Fruit fly (Drosophila melanogaster) whole organism, embryonic: ENCODE data around the gene wda.

Experiments
- Asciz ChIP-seq: fragments of 200-800 bp; sonication (Bioruptor generic); optimal IDR thresholded peaks from 2 replicates; lab custom pipeline; 2017; ENCODE audit warnings: missing biosample characterization, mild to moderate bottlenecking, missing genetic modification characterization, missing genetic modification reagents
- B-H1 ChIP-seq: fragments of 200-800 bp; sonication (Bioruptor generic); IDR thresholded peaks from 3 replicates; pipeline ENCODE4 v1.3.6; 2022; ENCODE audit warnings: missing biosample characterization, missing genetic modification characterization
- CG10267 ChIP-seq: fragments of 200-800 bp; sonication (Bioruptor generic); optimal IDR thresholded peaks from 2 replicates; lab custom pipeline; 2018; ENCODE audit warnings: missing biosample characterization, mild to moderate bottlenecking, missing genetic modification characterization, moderate library complexity
- CG10979 ChIP-seq: fragments of 200-800 bp; sonication (Bioruptor generic); optimal IDR thresholded peaks from 2 replicates; lab custom pipeline; 2018; ENCODE audit warnings: missing biosample characterization, mild to moderate bottlenecking, missing genetic modification characterization, moderate library complexity
- CG12071 ChIP-seq: fragments of 200-800 bp; sonication (Bioruptor generic); optimal IDR thresholded peaks from 3 replicates; lab custom pipeline; 2018; ENCODE audit warnings: missing biosample characterization, mild to moderate bottlenecking, missing genetic modification characterization
- CG12236 ChIP-seq: fragments of 200-800 bp; sonication (Bioruptor generic); optimal IDR thresholded peaks from 2 replicates; lab custom pipeline; 2016; ENCODE audit warnings: missing biosample characterization, missing genetic modification characterization
- CG14441 ChIP-seq: fragments of 200-800 bp; sonication (Bioruptor generic); IDR thresholded peaks from 2 replicates; pipeline ENCODE4 v1.3.6; 2022; ENCODE audit warnings: missing biosample characterization, missing genetic modification characterization
- CG17359 ChIP-seq: fragments of 200-800 bp; sonication (Bioruptor generic); optimal IDR thresholded peaks from 3 replicates; lab custom pipeline; 2018; ENCODE audit warnings: missing biosample characterization, mild to moderate bottlenecking, missing genetic modification characterization, moderate library complexity
- CG17568 ChIP-seq: fragments of 200-800 bp; sonication (Bioruptor generic); optimal IDR thresholded peaks from 2 replicates; lab custom pipeline; 2018; ENCODE audit warnings: missing biosample characterization, mild to moderate bottlenecking, missing genetic modification characterization, moderate library complexity
- CG17829 ChIP-seq: fragments of 200-800 bp; optimal IDR thresholded peaks from 2 replicates; lab custom pipeline; 2019; ENCODE audit warnings: missing biosample characterization, mild to moderate bottlenecking, missing genetic modification characterization, moderate library complexity
- CG2199 ChIP-seq: fragments of 200-800 bp; sonication (Bioruptor generic); IDR thresholded peaks from 3 replicates; pipeline ENCODE4 v1.3.6; 2022; ENCODE audit warnings: missing biosample characterization, missing genetic modification characterization
- CG2678 ChIP-seq: fragments of 200-800 bp; sonication (Bioruptor generic); optimal IDR thresholded peaks from 3 replicates; lab custom pipeline; 2019; ENCODE audit warnings: missing biosample characterization, mild to moderate bottlenecking, missing genetic modification characterization, moderate library complexity
- CG30403 ChIP-seq: fragments of 200-800 bp; sonication (Bioruptor generic); optimal IDR thresholded peaks from 3 replicates; lab custom pipeline; 2016; ENCODE audit warnings: missing biosample characterization, missing genetic modification characterization
- CG32532 ChIP-seq: fragments of 200-800 bp; sonication (Bioruptor generic); IDR thresholded peaks from 2 replicates; pipeline ENCODE4 v1.3.6; 2022; ENCODE audit warnings: missing biosample characterization, missing genetic modification characterization
- CG33557 ChIP-seq: fragments of 200-800 bp; sonication (Bioruptor generic); optimal IDR thresholded peaks from 2 replicates; lab custom pipeline; 2019; ENCODE audit warnings: missing biosample characterization, mild to moderate bottlenecking, missing genetic modification characterization, moderate library complexity
- CG34376 ChIP-seq: fragments of 200-800 bp; sonication (Bioruptor generic); optimal IDR thresholded peaks from 2 replicates; lab custom pipeline; 2018; ENCODE audit warnings: missing biosample characterization, mild to moderate bottlenecking, missing genetic modification characterization
- CG6765 ChIP-seq: fragments of 200-800 bp; sonication (Bioruptor generic); optimal IDR thresholded peaks from 3 replicates; lab custom pipeline; 2017; ENCODE audit warnings: missing biosample characterization, mild to moderate bottlenecking, missing genetic modification characterization
- CG7556 ChIP-seq: fragments of 200-800 bp; sonication (Bioruptor generic); optimal IDR thresholded peaks from 2 replicates; lab custom pipeline; 2017; ENCODE audit warnings: missing biosample characterization, mild to moderate bottlenecking, missing genetic modification characterization
- CG7839 ChIP-seq: fragments of 200-800 bp; sonication (Bioruptor generic); optimal IDR thresholded peaks from 3 replicates; lab custom pipeline; 2018; ENCODE audit warnings: missing biosample characterization, mild to moderate bottlenecking, missing genetic modification characterization, moderate library complexity
- CG8359 ChIP-seq: fragments of 200-800 bp; sonication (Bioruptor generic); optimal IDR thresholded peaks from 2 replicates; lab custom pipeline; 2017; ENCODE audit warnings: missing biosample characterization, mild to moderate bottlenecking, missing genetic modification characterization, borderline replicate concordance
- CG9727 ChIP-seq: fragments of 200-800 bp; sonication (Bioruptor generic); optimal IDR thresholded peaks from 3 replicates; lab custom pipeline; 2017; ENCODE audit warnings: missing biosample characterization, mild to moderate bottlenecking, missing genetic modification characterization
- CHES-1-like ChIP-seq: fragments of 200-800 bp; sonication (Bioruptor generic); optimal IDR thresholded peaks from 2 replicates; lab custom pipeline; 2016; ENCODE audit warnings: missing biosample characterization, missing genetic modification characterization
- CrebB ChIP-seq: fragments of 200-800 bp; sonication (Bioruptor generic); optimal IDR thresholded peaks from 3 replicates; lab custom pipeline; 2018; ENCODE audit warnings: missing biosample characterization, mild to moderate bottlenecking, missing genetic modification characterization
- Deaf1 ChIP-seq: fragments of 200-800 bp; optimal IDR thresholded peaks from 3 replicates; lab custom pipeline; 2019; ENCODE audit warnings: missing biosample characterization, mild to moderate bottlenecking, missing genetic modification characterization, moderate library complexity
- HmgZ ChIP-seq: fragments of 200-800 bp; sonication (Bioruptor generic); optimal IDR thresholded peaks from 2 replicates; lab custom pipeline; 2018; ENCODE audit warnings: missing biosample characterization, mild to moderate bottlenecking, missing genetic modification characterization
- Hr39 ChIP-seq: fragments of >200 bp; optimal IDR thresholded peaks from 2 replicates; lab custom pipeline; 2017
- Jarid2 ChIP-seq: fragments of 200-800 bp; sonication (Bioruptor generic); optimal IDR thresholded peaks from 3 replicates; lab custom pipeline; 2017; ENCODE audit warnings: mild to moderate bottlenecking, missing biosample characterization, missing genetic modification reagents, missing genetic modification characterization
- Mrtf ChIP-seq: fragments of 200-800 bp; sonication (Bioruptor generic); IDR thresholded peaks from 3 replicates; pipeline ENCODE4 v1.3.6; 2022; ENCODE audit warnings: missing biosample characterization, missing genetic modification characterization
- Stat92E ChIP-seq, 3 experiments: fragments of >200 bp in 2 of 3; fragments of 200-800 bp in 1 of 3; sonication (Bioruptor generic) in 1 of 3; optimal IDR thresholded peaks; 2 replicates each; lab custom pipeline; 2017 to 2019; ENCODE audit warnings: missing biosample characterization in 3 of 3, missing genetic modification characterization in 3 of 3, mild to moderate bottlenecking in 1 of 3, moderate library complexity in 1 of 3
- YL-1 ChIP-seq: fragments of 200-800 bp; sonication (Bioruptor generic); optimal IDR thresholded peaks from 3 replicates; lab custom pipeline; 2017; ENCODE audit warnings: missing biosample characterization, mild to moderate bottlenecking, missing genetic modification characterization
- ash1 ChIP-seq: fragments of 200-800 bp; sonication (Bioruptor generic); optimal IDR thresholded peaks from 2 replicates; lab custom pipeline; 2018; ENCODE audit warnings: missing biosample characterization, mild to moderate bottlenecking, missing genetic modification characterization
- az2 ChIP-seq: fragments of 200-800 bp; sonication (Bioruptor generic); optimal IDR thresholded peaks from 3 replicates; lab custom pipeline; 2016; ENCODE audit warnings: missing biosample characterization, missing genetic modification characterization
- da ChIP-seq: fragments of 200-800 bp; sonication (Bioruptor generic); optimal IDR thresholded peaks from 2 replicates; lab custom pipeline; 2016; ENCODE audit warnings: missing biosample characterization, missing genetic modification characterization
- disco-r ChIP-seq: fragments of 200-800 bp; sonication (Bioruptor generic); optimal IDR thresholded peaks from 2 replicates; lab custom pipeline; 2016; ENCODE audit warnings: missing biosample characterization, missing genetic modification characterization
- dpn ChIP-seq, 2 experiments: fragments of 200-800 bp; sonication (Bioruptor generic); optimal IDR thresholded peaks; 3 replicates each; lab custom pipeline; 2016; ENCODE audit warnings: missing biosample characterization in 2 of 2, missing genetic modification characterization in 2 of 2
- grau ChIP-seq: fragments of 200-800 bp; optimal IDR thresholded peaks from 3 replicates; lab custom pipeline; 2019; ENCODE audit warnings: missing biosample characterization, mild to moderate bottlenecking, missing genetic modification characterization, moderate library complexity
- her ChIP-seq: fragments of 200-800 bp; sonication (Bioruptor generic); optimal IDR thresholded peaks from 2 replicates; lab custom pipeline; 2016; ENCODE audit warnings: missing biosample characterization, missing genetic modification characterization
- insv ChIP-seq, 2 experiments: fragments of 200-800 bp; sonication (Bioruptor generic); optimal IDR thresholded peaks; 3 replicates each; lab custom pipeline; 2016 to 2018; ENCODE audit warnings: missing biosample characterization in 2 of 2, missing genetic modification characterization in 2 of 2
- phol ChIP-seq: fragments of 200-800 bp; sonication (Bioruptor generic); optimal IDR thresholded peaks from 3 replicates; lab custom pipeline; 2018; ENCODE audit warnings: missing biosample characterization, mild to moderate bottlenecking, missing genetic modification characterization, moderate library complexity
- psq ChIP-seq: fragments of 200-800 bp; sonication (Bioruptor generic); optimal IDR thresholded peaks from 2 replicates; lab custom pipeline; 2017; ENCODE audit warnings: missing biosample characterization, missing genetic modification characterization
- sd ChIP-seq: fragments of 200-800 bp; sonication (Bioruptor generic); optimal IDR thresholded peaks from 3 replicates; lab custom pipeline; 2018; ENCODE audit warnings: missing biosample characterization, mild to moderate bottlenecking, missing genetic modification characterization, moderate library complexity
- sens-2 ChIP-seq: fragments of 200-800 bp; sonication (Bioruptor generic); IDR thresholded peaks from 2 replicates; pipeline ENCODE4 v1.3.6; 2022; ENCODE audit warnings: missing biosample characterization, missing genetic modification characterization
- sr ChIP-seq: fragments of 200-800 bp; sonication (Bioruptor generic); IDR thresholded peaks from 3 replicates; pipeline ENCODE4 v1.3.6; 2022; ENCODE audit warnings: missing biosample characterization, missing genetic modification characterization
- stc ChIP-seq: fragments of 200-800 bp; sonication (Bioruptor generic); IDR thresholded peaks from 2 replicates; pipeline ENCODE4 v1.3.6; 2022; ENCODE audit warnings: missing biosample characterization, missing genetic modification characterization
- tap ChIP-seq: fragments of 200-800 bp; optimal IDR thresholded peaks from 3 replicates; lab custom pipeline; 2019; ENCODE audit warnings: missing biosample characterization, mild to moderate bottlenecking, missing genetic modification characterization, moderate library complexity
- tna ChIP-seq: fragments of 200-800 bp; sonication (Bioruptor generic); IDR thresholded peaks from 2 replicates; pipeline ENCODE4 v1.3.6; 2022; ENCODE audit warnings: missing biosample characterization, missing genetic modification characterization; ENCODE audit not compliant: partially characterized antibody
- usp ChIP-seq: fragments of >200 bp; optimal IDR thresholded peaks from 2 replicates; lab custom pipeline; 2017; ENCODE audit warnings: missing biosample characterization, missing genetic modification characterization
- wek ChIP-seq: fragments of 200-800 bp; sonication (Bioruptor generic); optimal IDR thresholded peaks from 3 replicates; lab custom pipeline; 2018; ENCODE audit warnings: missing biosample characterization, mild to moderate bottlenecking, missing genetic modification characterization, moderate library complexity
- z ChIP-seq: fragments of 200-800 bp; sonication (Bioruptor generic); IDR thresholded peaks from 3 replicates; pipeline ENCODE4 v1.3.6; 2022; ENCODE audit warnings: missing biosample characterization, missing genetic modification characterization
- zfh1 ChIP-seq: fragments of 200-800 bp; sonication (Bioruptor generic); IDR thresholded peaks from 3 replicates; pipeline ENCODE4 v1.3.6; 2022; ENCODE audit warnings: missing biosample characterization, missing genetic modification characterization

The wda gene

DNA sequence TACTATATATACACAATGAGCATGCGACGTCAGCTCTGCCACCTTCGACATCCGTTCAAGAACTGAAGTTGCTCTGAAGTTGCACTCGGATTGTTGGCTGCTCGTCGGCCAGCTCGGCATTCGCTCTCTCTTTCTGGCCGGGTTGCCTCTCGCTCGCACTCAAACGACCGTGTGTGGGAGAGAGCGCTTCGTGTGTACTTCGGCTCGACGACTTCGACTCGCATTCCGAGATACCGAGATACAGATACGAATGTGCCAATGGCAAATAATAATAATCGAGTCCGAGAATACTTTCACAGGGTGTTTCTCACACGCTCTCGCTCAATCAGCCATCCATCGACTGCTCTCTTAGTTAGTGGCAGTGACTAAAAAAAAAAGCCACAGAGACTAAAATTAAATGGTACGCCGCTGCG lies 37.5 kb upstream of the wda start (continued):
- TF ChIP-seq CG10979 (peak; percentile 42), CG17359 (peak; percentile 8), CG7556 (GFP tag; lab: Kevin White, UChicago) (no peak), sd (tag; lab: Kevin White, UChicago) (peak; percentile 100), dpn (GFP tag; optimal IDR thresholded peaks at IDR 0.05; lab: Kevin White, UChicago) (peak in 1 of 2 experiments; percentile 29), HmgZ (tag; lab: Kevin White, UChicago) (peak; percentile 56), CG30403 (GFP tag; lab: Kevin White, UChicago) (no peak), CG32532 (peak; percentile 42; the same call in 1 of the 2 replicates), sens-2 (no peak), CG7839 (tag; lab: Kevin White, UChicago) (peak; percentile 16), CHES-1-like (GFP tag; lab: Kevin White, UChicago) (no peak), Jarid2 (peak; percentile 98), grau (peak; percentile 17), wek (peak; percentile 36), her (GFP tag; lab: Kevin White, UChicago) (peak; percentile 39), az2 (no peak), Hr39 (lab: Kevin White, UChicago) (no peak), CG12236 (GFP tag; lab: Kevin White, UChicago) (no peak), Mrtf (no peak), z (GFP tag; lab: Robert Waterston, UW) (peak; percentile 84), usp (GFP tag; lab: Kevin White, UChicago) (no peak), psq (no peak), CG14441 (GFP tag; lab: Robert Waterston, UW) (no peak), CG17829 (tag; lab: Kevin White, UChicago) (peak; percentile 49), Deaf1 (tag; lab: Kevin White, UChicago) (peak; percentile 100), CG17568 (peak; percentile 12), CG12071 (GFP tag; lab: Kevin White, UChicago) (peak; percentile 31), YL-1 (no peak), CG6765 (GFP tag; lab: Kevin White, UChicago) (no peak), CrebB (tag; lab: Kevin White, UChicago) (peak; percentile 28), disco-r (GFP tag; lab: Kevin White, UChicago) (no peak), Stat92E (GFP tag; optimal IDR thresholded peaks at IDR 0.05; lab: Kevin White, UChicago) (peak in 1 of 3 experiments; percentile 25), sr (GFP tag; lab: Robert Waterston, UW) (peak; percentile 87), ash1 (peak; percentile 37), stc (GFP tag; lab: Robert Waterston, UW) (peak; percentile 37; the same call in 1 of the 2 replicates), tap (tag; lab: Kevin White, UChicago) (no peak), CG2678 (peak; percentile 11), CG8359 (GFP tag; lab: Kevin White, UChicago) (no peak), CG10267 (tag; lab: Kevin White, UChicago) (peak; percentile 12), B-H1 (GFP tag; lab: Robert Waterston, UW) (no peak; the same call in 2 of the 3 replicates), CG34376 (GFP tag; lab: Kevin White, UChicago) (peak; percentile 79), CG33557 (GFP tag; lab: Kevin White, UChicago) (peak; percentile 32), CG9727 (peak; percentile 18), CG2199 (GFP tag; lab: Robert Waterston, UW) (peak; percentile 81; the same call in 1 of the 3 replicates), phol (tag; lab: Kevin White, UChicago) (no peak), tna (GFP tag; lab: Robert Waterston, UW) (peak; percentile 54; the same call in 1 of the 2 replicates), zfh1 (GFP tag; lab: Robert Waterston, UW) (peak; percentile 55; the same call in 1 of the 3 replicates), da (GFP tag; lab: Kevin White, UChicago) (no peak), insv (GFP tag; optimal IDR thresholded peaks at IDR 0.05; lab: Kevin White, UChicago) (peak in 1 of 2 experiments; percentile 15), Asciz (GFP tag; lab: Kevin White, UChicago) (no peak)
